Worm (Caenorhabditis elegans) whole organism, mixed stage, embryonic: Measurements from ENCODE around the gene nspb-7.
A peak's percentile ranks its signal among the peaks of the same experiment; 100 is the strongest.

Source experiments
- M03D4.4 ChIP-seq: sonication (generic microtip); optimal IDR thresholded peaks from 2 replicates; lab custom pipeline; 2017; ENCODE audit warnings: mild to moderate bottlenecking, missing genetic modification characterization, missing compliant biosample characterization
- blmp-1 ChIP-seq: fragments of 150-350 bp; optimal IDR thresholded peaks from 2 replicates; lab custom pipeline; 2014; ENCODE audit warnings: missing biosample characterization, missing genetic modification characterization
- ham-2 ChIP-seq: fragments of 200-800 bp; sonication (Bioruptor generic); optimal IDR thresholded peaks from 2 replicates; lab custom pipeline; 2018; ENCODE audit warnings: mild to moderate bottlenecking, missing genetic modification characterization, missing compliant biosample characterization
- lin-13 ChIP-seq: fragments of 150-350 bp; optimal IDR thresholded peaks from 2 replicates; lab custom pipeline; 2014; ENCODE audit warnings: missing biosample characterization, missing genetic modification characterization
- mab-5 ChIP-seq: fragments of 150-350 bp; optimal IDR thresholded peaks from 2 replicates; lab custom pipeline; 2014; ENCODE audit warnings: missing biosample characterization, missing genetic modification characterization
- nhr-12 ChIP-seq: fragments of 150-350 bp; optimal IDR thresholded peaks from 2 replicates; lab custom pipeline; 2014; ENCODE audit warnings: missing biosample characterization, missing genetic modification characterization
- nhr-2 ChIP-seq: fragments of 150-350 bp; optimal IDR thresholded peaks from 2 replicates; lab custom pipeline; 2014; ENCODE audit warnings: missing biosample characterization, missing genetic modification characterization
- nhr-28 ChIP-seq: fragments of 150-350 bp; optimal IDR thresholded peaks from 2 replicates; lab custom pipeline; 2014; ENCODE audit warnings: missing biosample characterization, missing genetic modification characterization
- pha-4 ChIP-seq: fragments of 150-350 bp; optimal IDR thresholded peaks from 2 replicates; lab custom pipeline; 2018; ENCODE audit warnings: missing biosample characterization, missing genetic modification reagents, missing genetic modification characterization
- sem-2 ChIP-seq: fragments of 200-800 bp; sonication (Bioruptor generic); optimal IDR thresholded peaks from 2 replicates; lab custom pipeline; 2018; ENCODE audit warnings: mild to moderate bottlenecking, missing genetic modification characterization, missing compliant biosample characterization
- unc-120 ChIP-seq: sonication (generic microtip); optimal IDR thresholded peaks from 2 replicates; lab custom pipeline; 2017; ENCODE audit warnings: missing genetic modification characterization, missing compliant biosample characterization; ENCODE audit not compliant: poor library complexity, severe bottlenecking
- zip-8 ChIP-seq: fragments of 150-350 bp; optimal IDR thresholded peaks from 2 replicates; lab custom pipeline; 2014; ENCODE audit warnings: missing biosample characterization, missing genetic modification characterization
- ztf-11 ChIP-seq: fragments of 150-350 bp; optimal IDR thresholded peaks from 2 replicates; lab custom pipeline; 2014; ENCODE audit warnings: missing biosample characterization, missing genetic modification characterization

Gene nspb-7

DNA sequence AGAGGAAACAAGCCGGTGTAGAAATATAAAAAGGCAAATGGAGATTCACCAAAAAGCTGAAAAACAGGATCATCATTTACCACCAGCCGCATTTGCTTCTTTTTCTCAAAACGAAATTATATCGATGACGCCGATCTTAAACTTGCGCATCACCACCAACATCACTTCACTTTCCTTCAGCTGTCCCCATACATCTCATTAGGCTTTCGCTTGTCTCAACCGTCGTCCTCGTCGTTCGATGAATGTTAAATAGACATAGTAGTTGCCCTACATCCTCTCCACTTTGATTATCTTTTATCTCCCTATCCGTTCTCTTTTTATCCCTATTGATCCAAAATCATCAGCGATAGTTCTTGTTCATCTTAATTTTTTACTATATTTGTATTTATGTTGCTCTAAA is 48.8 kb downstream of the nspb-7 start:
- no peak for TF ChIP-seq sem-2 (GFP tag; lab: Kevin White, UChicago)
- TF ChIP-seq blmp-1, result peak; percentile 7
- no peak for TF ChIP-seq pha-4
- no peak for TF ChIP-seq nhr-28 (tag; lab: Kevin White, UChicago)
- TF ChIP-seq lin-13 (tag; lab: Kevin White, UChicago), result no peak
- TF ChIP-seq unc-120 (tag; lab: Kevin White, UChicago), result no peak

DNA sequence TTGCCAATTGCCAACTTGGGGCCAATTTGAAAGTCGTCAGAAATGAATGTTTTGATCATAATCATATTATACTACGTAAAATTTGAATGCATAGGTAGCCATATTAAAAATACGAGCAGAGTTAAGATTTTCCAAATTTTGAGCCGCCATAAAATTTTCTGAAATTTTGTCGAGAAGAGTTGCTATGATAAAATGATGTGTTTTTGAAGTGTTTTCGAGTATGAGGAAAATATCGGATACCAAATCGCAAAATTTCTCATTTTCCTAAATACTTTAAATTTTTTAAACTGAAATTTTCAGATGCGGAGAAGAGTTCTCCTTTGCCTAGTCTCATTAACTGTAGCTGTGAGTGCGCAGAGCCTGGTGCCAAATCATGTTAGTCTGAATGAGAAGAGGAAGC is 49.2 kb downstream of the nspb-7 start, which contains the start of gene tag-297:
tag-297 (plus strand) TSS at position 301 of the 400 bp plus-strand sequence.
- TF ChIP-seq zip-8 (tag; lab: Kevin White, UChicago) (no peak), nhr-2 (tag; lab: Kevin White, UChicago) (no peak), ztf-11 (tag; lab: Kevin White, UChicago) (no peak), nhr-12 (tag; lab: Kevin White, UChicago) (no peak), M03D4.4 (no peak), ham-2 (GFP tag; lab: Kevin White, UChicago) (no peak), mab-5 (tag; lab: Kevin White, UChicago) (no peak)
- TF ChIP-seq, all 35 proteins: peak for 0
